Worm (Caenorhabditis elegans) whole organism, young adult: ENCODE data around the gene C02F5.5.

ENCODE experiments used
- B0035.1 ChIP-seq: sonication (generic microtip); optimal IDR thresholded peaks from 2 replicates; lab custom pipeline; 2016; ENCODE audit warnings: missing genetic modification characterization, mild to moderate bottlenecking, missing compliant biosample characterization, missing genotype, missing genetic modification reagents
- B0336.3 ChIP-seq: fragments of 200-800 bp; sonication (Bioruptor generic); IDR thresholded peaks from 2 replicates; pipeline ENCODE4 v1.3.6; 2022; ENCODE audit warnings: missing genetic modification characterization, missing compliant biosample characterization
- F10E7.11 ChIP-seq: sonication (generic microtip); optimal IDR thresholded peaks from 2 replicates; lab custom pipeline; 2017; ENCODE audit warnings: mild to moderate bottlenecking, missing genetic modification characterization, moderate library complexity, missing compliant biosample characterization
- F39B2.1 ChIP-seq: fragments of 200-800 bp; sonication (Bioruptor generic); IDR thresholded peaks from 2 replicates; pipeline ENCODE4 v1.3.6; 2022; ENCODE audit warnings: missing genetic modification reagents, missing genetic modification characterization, missing compliant biosample characterization
- F52B5.7 ChIP-seq: sonication (generic microtip); optimal IDR thresholded peaks from 2 replicates; lab custom pipeline; 2016; ENCODE audit warnings: mild to moderate bottlenecking, missing genetic modification characterization, missing compliant biosample characterization
- K12H6.12 ChIP-seq: fragments of 200-800 bp; sonication (Bioruptor generic); optimal IDR thresholded peaks from 2 replicates; lab custom pipeline; 2018; ENCODE audit warnings: mild to moderate bottlenecking, missing genetic modification characterization, missing compliant biosample characterization
- Y53G8AR.9 ChIP-seq: fragments of 200-800 bp; sonication (Bioruptor generic); conservative IDR thresholded peaks from 2 replicates; pipeline ENCODE4 v1.3.6; 2022; ENCODE audit warnings: missing genetic modification reagents, missing genetic modification characterization, missing compliant biosample characterization
- Y67H2A.10 ChIP-seq: fragments of 200-800 bp; sonication (Bioruptor generic); conservative IDR thresholded peaks from 2 replicates; pipeline ENCODE4 v1.3.6; 2022; ENCODE audit warnings: missing genetic modification reagents, missing genetic modification characterization, missing compliant biosample characterization
- atf-7 ChIP-seq: sonication (generic microtip); optimal IDR thresholded peaks from 2 replicates; lab custom pipeline; 2017; ENCODE audit warnings: mild to moderate bottlenecking, missing genetic modification characterization, missing compliant biosample characterization
- attf-3 ChIP-seq: fragments of 200-800 bp; sonication (Bioruptor generic); conservative IDR thresholded peaks from 2 replicates; pipeline ENCODE4 v1.3.6; 2022; ENCODE audit warnings: missing genetic modification reagents, missing genetic modification characterization, missing compliant biosample characterization
- attf-5 ChIP-seq: fragments of 200-800 bp; sonication (Bioruptor generic); optimal IDR thresholded peaks from 2 replicates; lab custom pipeline; 2018; ENCODE audit warnings: mild to moderate bottlenecking, missing genetic modification characterization, missing compliant biosample characterization
- ccch-3 ChIP-seq: fragments of 200-800 bp; sonication (Bioruptor generic); optimal IDR thresholded peaks from 2 replicates; lab custom pipeline; 2018; ENCODE audit warnings: mild to moderate bottlenecking, missing genetic modification characterization, missing compliant biosample characterization
- cebp-1 ChIP-seq, 2 experiments: fragments of 200-800 bp in 1 of 2; sonication (Bioruptor generic) in 1 of 2; sonication (generic microtip) in 1 of 2; IDR thresholded peaks in 1 of 2; optimal IDR thresholded peaks in 1 of 2; 2 replicates each; pipeline versions ENCODE4 v1.3.6 to Lab custom; 2017 to 2022; ENCODE audit warnings: missing compliant biosample characterization in 2 of 2, missing genetic modification characterization in 2 of 2, mild to moderate bottlenecking in 1 of 2, missing genetic modification reagents in 1 of 2, moderate library complexity in 1 of 2
- ceh-58 ChIP-seq: fragments of 200-800 bp; sonication (Bioruptor generic); IDR thresholded peaks from 2 replicates; pipeline ENCODE4 v1.3.6; 2022; ENCODE audit warnings: missing genetic modification characterization, missing compliant biosample characterization
- dpff-1 ChIP-seq: sonication (generic microtip); optimal IDR thresholded peaks from 2 replicates; lab custom pipeline; 2017; ENCODE audit warnings: mild to moderate bottlenecking, missing genetic modification characterization, missing compliant biosample characterization
- egl-44 ChIP-seq: fragments of 200-800 bp; sonication (Bioruptor generic); IDR thresholded peaks from 2 replicates; pipeline ENCODE4 v1.3.6; 2022; ENCODE audit warnings: missing genetic modification reagents, missing genetic modification characterization, missing compliant biosample characterization
- ekl-4 ChIP-seq: fragments of 200-800 bp; sonication (Bioruptor generic); IDR thresholded peaks from 2 replicates; pipeline ENCODE4 v1.3.6; 2022; ENCODE audit warnings: missing genetic modification reagents, missing genetic modification characterization, missing compliant biosample characterization
- fkh-3 ChIP-seq: sonication (generic microtip); optimal IDR thresholded peaks from 2 replicates; lab custom pipeline; 2016; ENCODE audit warnings: mild to moderate bottlenecking, missing genetic modification characterization, missing compliant biosample characterization
- him-1 ChIP-seq: sonication (generic microtip); optimal IDR thresholded peaks from 2 replicates; lab custom pipeline; 2016; ENCODE audit warnings: missing genotype, missing genetic modification reagents, missing genetic modification characterization, missing compliant biosample characterization
- hlh-12 ChIP-seq: sonication (generic microtip); optimal IDR thresholded peaks from 2 replicates; lab custom pipeline; 2016; ENCODE audit warnings: missing genetic modification characterization, missing compliant biosample characterization
- hmg-1.2 ChIP-seq: fragments of 200-800 bp; sonication (Bioruptor generic); IDR thresholded peaks from 2 replicates; pipeline ENCODE4 v1.3.6; 2022; ENCODE audit warnings: missing genetic modification reagents, missing genetic modification characterization, missing compliant biosample characterization
- hrde-1 ChIP-seq: sonication (generic microtip); optimal IDR thresholded peaks from 2 replicates; lab custom pipeline; 2016; ENCODE audit warnings: missing genetic modification characterization, mild to moderate bottlenecking, missing compliant biosample characterization, moderate library complexity, missing genotype, missing genetic modification reagents, borderline replicate concordance
- hsf-1 ChIP-seq: fragments of 200-800 bp; sonication (Bioruptor generic); IDR thresholded peaks from 2 replicates; pipeline ENCODE4 v1.3.6; 2022; ENCODE audit warnings: missing genetic modification reagents, missing genetic modification characterization, missing compliant biosample characterization
- lin-26 ChIP-seq: fragments of 200-800 bp; sonication (Bioruptor generic); IDR thresholded peaks from 2 replicates; pipeline ENCODE4 v1.3.6; 2022; ENCODE audit warnings: missing genetic modification reagents, missing genetic modification characterization, missing compliant biosample characterization
- madf-3 ChIP-seq: fragments of 200-800 bp; sonication (Bioruptor generic); IDR thresholded peaks from 2 replicates; pipeline ENCODE4 v1.3.6; 2022; ENCODE audit warnings: missing genetic modification reagents, missing genetic modification characterization, missing compliant biosample characterization
- madf-6 ChIP-seq: fragments of 200-800 bp; sonication (Bioruptor generic); IDR thresholded peaks from 2 replicates; pipeline ENCODE4 v1.3.6; 2022; ENCODE audit warnings: missing genetic modification reagents, missing genetic modification characterization, missing compliant biosample characterization
- mcd-1 ChIP-seq: fragments of 200-800 bp; sonication (Bioruptor generic); IDR thresholded peaks from 2 replicates; pipeline ENCODE4 v1.3.6; 2022; ENCODE audit warnings: missing genetic modification reagents, missing genetic modification characterization, missing compliant biosample characterization
- mes-4 ChIP-seq: sonication (generic microtip); optimal IDR thresholded peaks from 2 replicates; lab custom pipeline; 2016; ENCODE audit warnings: missing genotype, missing genetic modification characterization, missing compliant biosample characterization
- nfya-1 ChIP-seq: sonication (generic microtip); optimal IDR thresholded peaks from 2 replicates; lab custom pipeline; 2017; ENCODE audit warnings: antibody characterized with exemption, missing compliant biosample characterization, missing genetic modification characterization, borderline replicate concordance; ENCODE audit not compliant: insufficient read depth
- nfya-2 ChIP-seq: fragments of 200-800 bp; sonication (Bioruptor generic); IDR thresholded peaks from 2 replicates; pipeline ENCODE4 v1.3.6; 2022; ENCODE audit warnings: missing genetic modification reagents, missing genetic modification characterization, missing compliant biosample characterization
- nfyb-1 ChIP-seq: fragments of 200-800 bp; sonication (Bioruptor generic); IDR thresholded peaks from 2 replicates; pipeline ENCODE4 v1.3.6; 2022; ENCODE audit warnings: missing genetic modification reagents, missing genetic modification characterization, missing compliant biosample characterization
- nhr-80 ChIP-seq: sonication (generic microtip); optimal IDR thresholded peaks from 2 replicates; lab custom pipeline; 2016; ENCODE audit warnings: missing genetic modification characterization, missing compliant biosample characterization
- pbrm-1 ChIP-seq: fragments of 200-800 bp; sonication (Bioruptor generic); IDR thresholded peaks from 2 replicates; pipeline ENCODE4 v1.3.6; 2022; ENCODE audit warnings: missing genetic modification reagents, missing genetic modification characterization, missing compliant biosample characterization
- pha-4 ChIP-seq: fragments of 150-350 bp; sonication (generic microtip); optimal IDR thresholded peaks from 2 replicates; lab custom pipeline; 2014; ENCODE audit warnings: missing biosample characterization, missing genetic modification reagents, missing genetic modification characterization
- rec-8 ChIP-seq, 2 experiments: sonication (generic microtip); optimal IDR thresholded peaks; 2 replicates each; lab custom pipeline; 2016; ENCODE audit warnings: mild to moderate bottlenecking in 2 of 2, missing genetic modification characterization in 2 of 2, missing genetic modification reagents in 2 of 2, missing genotype in 2 of 2, missing biosample characterization in 1 of 2, missing compliant biosample characterization in 1 of 2, moderate library complexity in 1 of 2
- somi-1 ChIP-seq: fragments of 200-800 bp; sonication (Bioruptor generic); optimal IDR thresholded peaks from 2 replicates; lab custom pipeline; 2018; ENCODE audit warnings: mild to moderate bottlenecking, missing genetic modification characterization, missing compliant biosample characterization
- tbp1 ChIP-seq: fragments of 200-800 bp; sonication (Bioruptor generic); optimal IDR thresholded peaks from 2 replicates; lab custom pipeline; 2018; ENCODE audit warnings: mild to moderate bottlenecking, missing genetic modification characterization, missing compliant biosample characterization
- tbx-9 ChIP-seq: sonication (generic microtip); optimal IDR thresholded peaks from 2 replicates; lab custom pipeline; 2016; ENCODE audit warnings: borderline replicate concordance, missing genetic modification characterization, inconsistent platforms, missing compliant biosample characterization
- tlf-1 ChIP-seq: fragments of 200-800 bp; sonication (Bioruptor generic); optimal IDR thresholded peaks from 2 replicates; lab custom pipeline; 2018; ENCODE audit warnings: mild to moderate bottlenecking, missing genetic modification characterization, missing compliant biosample characterization
- zfh-2 ChIP-seq: fragments of 200-800 bp; sonication (Bioruptor generic); conservative IDR thresholded peaks from 2 replicates; pipeline ENCODE4 v1.3.6; 2022; ENCODE audit warnings: missing genetic modification reagents, missing genetic modification characterization, missing compliant biosample characterization
- ztf-28 ChIP-seq: fragments of 200-800 bp; sonication (Bioruptor generic); IDR thresholded peaks from 2 replicates; pipeline ENCODE4 v1.3.6; 2022; ENCODE audit warnings: missing genetic modification reagents, missing genetic modification characterization, missing compliant biosample characterization
- ztf-6 ChIP-seq: fragments of 200-800 bp; sonication (Bioruptor generic); IDR thresholded peaks from 2 replicates; pipeline ENCODE4 v1.3.6; 2022; ENCODE audit warnings: missing genetic modification reagents, missing genetic modification characterization, missing compliant biosample characterization

C02F5.5 gene

ce11 chrIII:8239325-8239724 lies 3.3 kb downstream of the C02F5.5 start, which contains the start of gene tsp-1:
tsp-1 (minus strand) TSS chrIII:8239423.
- TF ChIP-seq B0336.3 (GFP tag; lab: Robert Waterston, UW) (no peak), egl-44 (GFP tag; lab: Robert Waterston, UW) (no peak), B0035.1 (tag; lab: Kevin White, UChicago) (no peak), somi-1 (GFP tag; lab: Kevin White, UChicago) (no peak)

- TF ChIP-seq mes-4 (tag; lab: Kevin White, UChicago) (no peak), K12H6.12 (no peak), attf-5 (GFP tag; lab: Kevin White, UChicago) (no peak), nhr-80 (peak; percentile 28), dpff-1 (tag; lab: Kevin White, UChicago) (no peak)
These were observed 4.3 kb downstream of the C02F5.5 start for ce11 chrIII:8240247-8240646.

ce11 chrIII:8240948-8241347 lies 5.0 kb downstream of the C02F5.5 start:
- TF ChIP-seq atf-7 (tag; lab: Kevin White, UChicago) (no peak), fkh-3 (tag; lab: Kevin White, UChicago) (no peak), Y67H2A.10 (GFP tag; lab: Robert Waterston, UW) (no peak), ztf-6 (no peak), hmg-1.2 (no peak), madf-3 (GFP tag; lab: Robert Waterston, UW) (no peak), lin-26 (GFP tag; lab: Robert Waterston, UW) (no peak)

- TF ChIP-seq F10E7.11 (tag; lab: Kevin White, UChicago), result no peak
- no peak for TF ChIP-seq hrde-1 (tag; lab: Kevin White, UChicago)
- TF ChIP-seq pbrm-1 (GFP tag; lab: Robert Waterston, UW), result peak; percentile 26; the same call in 1 of the 2 replicates
- 0 out of 2 replicates have a peak, but pooled peaks have one; percentile 19 for TF ChIP-seq attf-3 (GFP tag; lab: Robert Waterston, UW)
- no peak for TF ChIP-seq F39B2.1
- TF ChIP-seq nhr-80, result peak; percentile 46
- 0 out of 2 replicates have a peak, but pooled peaks have one; percentile 31 for TF ChIP-seq nfyb-1 (GFP tag; lab: Robert Waterston, UW)
- TF ChIP-seq pha-4 (tag; lab: Kevin White, UChicago), result no peak
- TF ChIP-seq him-1 (tag; lab: Kevin White, UChicago), result no peak
- TF ChIP-seq madf-6 (GFP tag; lab: Robert Waterston, UW), result peak; percentile 49; the same call in 1 of the 2 replicates
- peak; percentile 69 for TF ChIP-seq Y53G8AR.9 (GFP tag; lab: Robert Waterston, UW)
- no peak for TF ChIP-seq mes-4 (tag; lab: Kevin White, UChicago)
- TF ChIP-seq ccch-3 (GFP tag; lab: Kevin White, UChicago), result no peak
- no peak for TF ChIP-seq F52B5.7 (tag; lab: Kevin White, UChicago)
- TF ChIP-seq hmg-1.2, result peak; percentile 38
- no peak for TF ChIP-seq nfya-1 (tag; lab: Kevin White, UChicago)
- peak; percentile 56 for TF ChIP-seq ekl-4 (GFP tag; lab: Robert Waterston, UW)
- peak; percentile 42; the same call in 1 of the 2 replicates for TF ChIP-seq B0336.3 (GFP tag; lab: Robert Waterston, UW)
- peak; percentile 35 for TF ChIP-seq tlf-1 (GFP tag; lab: Kevin White, UChicago)
- no peak for TF ChIP-seq ztf-28 (GFP tag; lab: Robert Waterston, UW)
- TF ChIP-seq nfya-2 (GFP tag; lab: Robert Waterston, UW), result 0 out of 2 replicates have a peak, but pooled peaks have one; percentile 69
- no peak for TF ChIP-seq cebp-1 (GFP tag; IDR thresholded peaks at IDR 0.05; lab: Robert Waterston, UW)
- TF ChIP-seq cebp-1 (tag; optimal IDR thresholded peaks at IDR 0.05; lab: Kevin White, UChicago), result peak; percentile 48
- no peak for TF ChIP-seq atf-7 (tag; lab: Kevin White, UChicago)
- TF ChIP-seq mcd-1 (GFP tag; lab: Robert Waterston, UW), result peak; percentile 28; the same call in 1 of the 2 replicates
- 0 out of 2 replicates have a peak, but pooled peaks have one; percentile 51 for TF ChIP-seq ceh-58 (GFP tag; lab: Robert Waterston, UW)
- peak; percentile 40; the same call in 1 of the 2 replicates for TF ChIP-seq hsf-1 (GFP tag; lab: Robert Waterston, UW)
- no peak for TF ChIP-seq zfh-2
- TF ChIP-seq tbp1 (GFP tag; lab: Kevin White, UChicago), result peak; percentile 25
- TF ChIP-seq tbx-9, result no peak
- no peak for TF ChIP-seq rec-8 (tag; optimal IDR thresholded peaks at IDR 0.05; lab: Kevin White, UChicago)
- TF ChIP-seq hlh-12 (tag; lab: Kevin White, UChicago), result no peak
These were observed 6.8 kb downstream of the C02F5.5 start, which contains the start of gene C02F5.12 for ce11 chrIII:8242809-8243208. C02F5.12 (minus strand) TSS chrIII:8243029.
